Worm (Caenorhabditis elegans) whole organism, L2 larva: Measurements from ENCODE around the gene F43B10.1.

ENCODE experiments used
- C34F6.9 ChIP-seq: fragments of 150-350 bp; optimal IDR thresholded peaks from 2 replicates; lab custom pipeline; 2014; ENCODE audit warnings: missing biosample characterization, missing genetic modification characterization
- F13H6.1 ChIP-seq: sonication (generic microtip); optimal IDR thresholded peaks from 2 replicates; lab custom pipeline; 2016; ENCODE audit warnings: missing genetic modification characterization, missing compliant biosample characterization
- R02D3.7 ChIP-seq: fragments of 150-350 bp; optimal IDR thresholded peaks from 2 replicates; lab custom pipeline; 2014; ENCODE audit warnings: missing biosample characterization, missing genetic modification characterization
- ZK546.5 ChIP-seq: sonication (generic microtip); optimal IDR thresholded peaks from 2 replicates; lab custom pipeline; 2017; ENCODE audit warnings: missing biosample characterization, missing genetic modification characterization
- alr-1 ChIP-seq: fragments of 150-350 bp; optimal IDR thresholded peaks from 2 replicates; lab custom pipeline; 2014; ENCODE audit warnings: missing biosample characterization, missing genetic modification characterization
- ama-1 ChIP-seq: fragments of 150-350 bp; optimal IDR thresholded peaks from 2 replicates; lab custom pipeline; 2018; ENCODE audit warnings: inconsistent platforms
- blmp-1 ChIP-seq: sonication (generic microtip); optimal IDR thresholded peaks from 2 replicates; lab custom pipeline; 2017; ENCODE audit warnings: missing genetic modification characterization, mild to moderate bottlenecking, missing compliant biosample characterization, antibody characterized with exemption, moderate library complexity; ENCODE audit not compliant: insufficient read depth
- crh-2 ChIP-seq: sonication (generic microtip); optimal IDR thresholded peaks from 2 replicates; lab custom pipeline; 2017; ENCODE audit warnings: missing biosample characterization, missing genetic modification characterization
- egl-27 ChIP-seq: sonication (generic microtip); optimal IDR thresholded peaks from 3 replicates; lab custom pipeline; 2017; ENCODE audit warnings: missing biosample characterization, missing genetic modification reagents, missing genetic modification characterization
- elt-3 ChIP-seq: sonication (generic microtip); optimal IDR thresholded peaks from 2 replicates; lab custom pipeline; 2017; ENCODE audit warnings: missing biosample characterization, missing genetic modification characterization
- fos-1 ChIP-seq: fragments of 150-350 bp; optimal IDR thresholded peaks from 2 replicates; lab custom pipeline; 2014; ENCODE audit warnings: missing biosample characterization, missing genetic modification characterization
- gmeb-1 ChIP-seq: fragments of 150-350 bp; optimal IDR thresholded peaks from 2 replicates; lab custom pipeline; 2014; ENCODE audit warnings: missing biosample characterization, missing genetic modification characterization
- lin-39 ChIP-seq: fragments of 150-350 bp; optimal IDR thresholded peaks from 2 replicates; lab custom pipeline; 2014; ENCODE audit warnings: missing biosample characterization, missing genetic modification reagents, missing genetic modification characterization
- lsy-2 ChIP-seq, 2 experiments: fragments of 150-350 bp in 1 of 2; sonication (generic microtip) in 1 of 2; optimal IDR thresholded peaks; 2 replicates each; lab custom pipeline; 2014 to 2017; ENCODE audit warnings: missing biosample characterization in 2 of 2, missing genetic modification characterization in 2 of 2
- mab-5 ChIP-seq: fragments of 150-350 bp; optimal IDR thresholded peaks from 2 replicates; lab custom pipeline; 2014; ENCODE audit warnings: missing biosample characterization, missing genetic modification characterization
- mbf-1 ChIP-seq: sonication (generic microtip); optimal IDR thresholded peaks from 2 replicates; lab custom pipeline; 2017; ENCODE audit warnings: missing biosample characterization, missing genetic modification characterization
- mdl-1 ChIP-seq, 2 experiments: fragments of 150-350 bp in 1 of 2; sonication (generic microtip) in 1 of 2; optimal IDR thresholded peaks; 2 replicates each; lab custom pipeline; 2017; ENCODE audit warnings: missing biosample characterization in 2 of 2, missing genetic modification characterization in 2 of 2
- nhr-11 ChIP-seq: fragments of 150-350 bp; optimal IDR thresholded peaks from 2 replicates; lab custom pipeline; 2014; ENCODE audit warnings: missing biosample characterization, missing genetic modification characterization
- nhr-12 ChIP-seq: fragments of 150-350 bp; optimal IDR thresholded peaks from 2 replicates; lab custom pipeline; 2014; ENCODE audit warnings: missing biosample characterization, missing genetic modification characterization
- nhr-129 ChIP-seq: fragments of 150-350 bp; optimal IDR thresholded peaks from 2 replicates; lab custom pipeline; 2014; ENCODE audit warnings: missing biosample characterization, missing genetic modification characterization
- nhr-21 ChIP-seq: fragments of 150-350 bp; optimal IDR thresholded peaks from 2 replicates; lab custom pipeline; 2014; ENCODE audit warnings: missing biosample characterization, missing genetic modification characterization
- nhr-6 ChIP-seq: fragments of 150-350 bp; optimal IDR thresholded peaks from 2 replicates; lab custom pipeline; 2014; ENCODE audit warnings: missing biosample characterization, missing genetic modification characterization
- sma-3 ChIP-seq: sonication (generic microtip); optimal IDR thresholded peaks from 2 replicates; lab custom pipeline; 2016; ENCODE audit warnings: missing genetic modification reagents, missing genetic modification characterization, missing compliant biosample characterization
- sma-9 ChIP-seq, 2 experiments: fragments of 150-350 bp in 1 of 2; sonication (generic microtip) in 1 of 2; optimal IDR thresholded peaks; 2 replicates each; lab custom pipeline; 2014 to 2016; ENCODE audit warnings: missing genetic modification characterization in 2 of 2, mild to moderate bottlenecking in 1 of 2, missing biosample characterization in 1 of 2, missing compliant biosample characterization in 1 of 2, missing genetic modification reagents in 1 of 2, moderate library complexity in 1 of 2
- snpc-4 ChIP-seq: fragments of 150-350 bp; optimal IDR thresholded peaks from 2 replicates; lab custom pipeline; 2014; ENCODE audit warnings: missing biosample characterization, missing genetic modification characterization
- unc-39 ChIP-seq: fragments of 150-350 bp; optimal IDR thresholded peaks from 2 replicates; lab custom pipeline; 2014; ENCODE audit warnings: missing biosample characterization, missing genetic modification characterization
- unc-62 ChIP-seq: fragments of 150-350 bp; optimal IDR thresholded peaks from 2 replicates; lab custom pipeline; 2014; ENCODE audit warnings: missing biosample characterization, missing genetic modification reagents, missing genetic modification characterization
- zag-1 ChIP-seq: fragments of 150-350 bp; optimal IDR thresholded peaks from 2 replicates; lab custom pipeline; 2014; ENCODE audit warnings: missing biosample characterization, missing genetic modification characterization
- ztf-1 ChIP-seq: fragments of 200-800 bp; sonication (Bioruptor generic); conservative IDR thresholded peaks from 2 replicates; pipeline ENCODE4 v1.3.6; 2022; ENCODE audit warnings: missing genetic modification characterization, missing compliant biosample characterization
- ztf-11 ChIP-seq: sonication (generic microtip); optimal IDR thresholded peaks from 2 replicates; lab custom pipeline; 2017; ENCODE audit warnings: missing biosample characterization, missing genetic modification characterization
- ztf-4 ChIP-seq: fragments of 150-350 bp; optimal IDR thresholded peaks from 2 replicates; lab custom pipeline; 2014; ENCODE audit warnings: missing biosample characterization, missing genetic modification characterization

Gene F43B10.1

DNA sequence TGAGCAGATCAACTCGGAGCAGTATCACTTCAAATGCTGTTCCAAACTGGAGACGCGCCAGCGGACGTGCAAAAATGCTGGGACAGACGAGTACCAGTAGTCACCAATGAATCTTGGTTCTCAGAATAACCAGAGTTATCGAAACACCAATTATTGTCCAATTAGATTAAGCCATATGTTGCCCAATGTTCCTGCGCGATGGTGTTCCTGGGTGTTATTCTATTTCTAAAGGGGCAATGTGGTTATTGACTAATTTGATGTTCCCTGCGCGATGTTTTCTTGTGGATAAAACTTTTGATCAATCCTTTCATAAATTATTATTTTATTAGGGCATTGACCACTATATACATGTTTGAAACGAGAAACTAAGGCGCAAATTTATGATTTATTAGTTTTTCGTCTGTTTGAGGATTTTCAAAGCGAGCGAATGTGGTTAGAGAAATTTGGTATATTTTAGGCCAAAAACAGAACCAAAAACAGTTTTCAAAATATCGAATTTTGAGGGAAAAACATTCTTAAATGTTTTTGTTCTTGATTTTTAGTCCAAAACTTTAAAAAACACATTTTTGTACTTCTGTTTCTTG, 19.4 kb upstream of the F43B10.1 start (continued):
- peak; percentile 93 for TF ChIP-seq ztf-4 (tag; lab: Kevin White, UChicago)
- TF ChIP-seq fos-1 (tag; lab: Kevin White, UChicago), result peak; percentile 98
- TF ChIP-seq mab-5 (tag; lab: Kevin White, UChicago), result peak; percentile 98
- peak; percentile 98 for TF ChIP-seq lin-39 (tag; lab: Kevin White, UChicago)
- TF ChIP-seq ZK546.5 (tag; lab: Kevin White, UChicago), result peak; percentile 77
- peak; percentile 78 for TF ChIP-seq nhr-12 (tag; lab: Kevin White, UChicago)
- TF ChIP-seq nhr-21 (tag; lab: Kevin White, UChicago), result peak; percentile 99
- peak; percentile 94 for TF ChIP-seq snpc-4 (tag; lab: Kevin White, UChicago)
- peak; percentile 70 for TF ChIP-seq unc-62
- 0 out of 2 replicates have a peak, but pooled peaks have one; percentile 56 for TF ChIP-seq ztf-1 (GFP tag; lab: Robert Waterston, UW)
- TF ChIP-seq elt-3 (tag; lab: Kevin White, UChicago), result no peak
- peak; percentile 99 for TF ChIP-seq sma-3 (GFP tag; lab: Kevin White, UChicago)
- TF ChIP-seq alr-1 (tag; lab: Kevin White, UChicago), result no peak
- TF ChIP-seq nhr-11 (tag; lab: Kevin White, UChicago), result peak; percentile 66
- no peak for TF ChIP-seq ama-1 (lab: Kevin White, UChicago)
- TF ChIP-seq nhr-129 (tag; lab: Kevin White, UChicago), result peak; percentile 100
- peak; percentile 82 to 95 for TF ChIP-seq mdl-1 (tag; optimal IDR thresholded peaks at IDR 0.05; lab: Kevin White, UChicago)
- peak; percentile 89 for TF ChIP-seq blmp-1 (tag; lab: Kevin White, UChicago)
- TF ChIP-seq ztf-11 (tag; lab: Kevin White, UChicago), result peak; percentile 79
- TF ChIP-seq lsy-2 (tag; optimal IDR thresholded peaks at IDR 0.05; lab: Kevin White, UChicago), result peak; percentile 95 to 96
- peak; percentile 75 for TF ChIP-seq R02D3.7 (tag; lab: Kevin White, UChicago)

DNA sequence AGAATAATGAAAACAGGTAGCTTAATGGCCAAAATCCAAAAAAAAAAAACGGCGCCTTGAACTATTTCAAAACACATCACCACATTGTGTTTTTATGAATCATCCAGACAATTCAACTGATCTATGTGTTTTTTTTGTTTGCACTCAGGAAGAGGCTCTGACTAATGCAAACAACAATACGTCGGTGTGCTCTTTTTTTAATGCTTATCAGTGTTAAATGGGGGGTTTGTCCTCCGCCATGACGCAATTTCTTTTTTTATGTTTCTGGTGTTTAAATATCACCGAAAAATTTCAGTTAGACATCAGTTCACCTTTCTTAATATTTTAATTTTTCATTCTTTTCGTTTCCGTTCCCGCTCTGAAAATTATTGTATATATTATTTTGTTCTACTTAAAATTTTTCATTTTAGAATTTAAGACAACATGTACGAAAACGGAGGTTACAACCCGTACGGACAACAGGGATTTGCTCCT, 16.5 kb upstream of the F43B10.1 start, which contains the start of gene F22H10.2:
F22H10.2 (plus strand) TSS at position 424 of the 474 bp plus-strand sequence.
- TF ChIP-seq ztf-1 (GFP tag; lab: Robert Waterston, UW) (no peak), ZK546.5 (tag; lab: Kevin White, UChicago) (no peak), C34F6.9 (tag; lab: Kevin White, UChicago) (no peak), unc-39 (tag; lab: Kevin White, UChicago) (no peak), gmeb-1 (tag; lab: Kevin White, UChicago) (no peak), sma-9 (GFP tag; optimal IDR thresholded peaks at IDR 0.05; lab: Kevin White, UChicago) (peak; percentile 50), sma-9 (tag; optimal IDR thresholded peaks at IDR 0.05; lab: Kevin White, UChicago) (no peak), egl-27 (no peak), fos-1 (tag; lab: Kevin White, UChicago) (peak; percentile 87), nhr-12 (tag; lab: Kevin White, UChicago) (no peak), crh-2 (tag; lab: Kevin White, UChicago) (peak; percentile 11), mbf-1 (tag; lab: Kevin White, UChicago) (no peak), lin-39 (tag; lab: Kevin White, UChicago) (no peak), nhr-6 (no peak), zag-1 (tag; lab: Kevin White, UChicago) (no peak), nhr-129 (tag; lab: Kevin White, UChicago) (peak; percentile 37)

DNA sequence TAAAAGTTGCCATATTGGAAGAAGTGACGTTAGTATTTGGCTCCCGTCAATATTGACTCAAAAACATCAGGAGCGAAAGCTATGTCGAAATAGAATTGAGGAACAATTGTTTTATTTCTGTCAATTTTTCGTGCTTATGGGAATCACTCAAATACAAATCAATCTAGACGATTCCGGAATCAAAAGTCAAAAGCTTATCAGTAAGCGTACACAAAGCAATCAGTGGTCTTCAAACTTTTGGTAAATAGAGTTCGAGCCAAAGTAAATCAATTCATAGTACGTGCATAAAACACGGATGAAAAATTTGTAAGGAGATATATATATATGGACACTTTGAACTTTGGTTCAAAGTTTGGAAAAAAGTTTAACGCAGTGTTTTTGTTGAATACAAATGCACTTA, 15.5 kb upstream of the F43B10.1 start:
- TF ChIP-seq sma-9 (GFP tag; optimal IDR thresholded peaks at IDR 0.05; lab: Kevin White, UChicago) (peak; percentile 51), sma-9 (tag; optimal IDR thresholded peaks at IDR 0.05; lab: Kevin White, UChicago) (no peak), ztf-1 (GFP tag; lab: Robert Waterston, UW) (no peak), crh-2 (tag; lab: Kevin White, UChicago) (no peak)

DNA sequence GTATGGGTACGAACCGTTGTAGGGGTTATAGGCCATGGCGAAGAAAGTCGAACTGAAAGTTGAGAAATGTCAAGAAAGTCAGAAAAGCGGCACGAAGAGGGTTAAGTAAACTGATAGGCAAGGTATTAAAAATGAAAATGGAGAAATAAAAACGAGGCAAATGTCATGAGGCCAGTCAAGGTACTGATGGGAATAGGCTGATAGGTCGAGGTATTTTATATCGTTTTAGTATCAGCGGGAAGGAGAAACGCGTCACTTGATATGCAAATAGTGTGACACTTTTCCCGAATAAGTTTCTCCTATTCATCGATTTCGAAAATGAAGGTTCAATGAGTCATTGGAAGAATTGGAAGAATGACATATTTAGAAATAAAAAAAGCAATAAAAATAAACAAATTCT, 15.0 kb upstream of the F43B10.1 start, which contains the start of gene F22H10.3:
F22H10.3 (minus strand) TSS at position 36 of the 400 bp plus-strand sequence.
- TF ChIP-seq sma-9 (GFP tag; optimal IDR thresholded peaks at IDR 0.05; lab: Kevin White, UChicago), result peak; percentile 64
- no peak for TF ChIP-seq sma-9 (tag; optimal IDR thresholded peaks at IDR 0.05; lab: Kevin White, UChicago)
- TF ChIP-seq mbf-1 (tag; lab: Kevin White, UChicago), result no peak
- no peak for TF ChIP-seq egl-27
- peak; percentile 22 for TF ChIP-seq F13H6.1
- TF ChIP-seq gmeb-1 (tag; lab: Kevin White, UChicago), result peak; percentile 22
- TF ChIP-seq ama-1 (lab: Kevin White, UChicago), result peak; percentile 47
- peak; percentile 6 for TF ChIP-seq crh-2 (tag; lab: Kevin White, UChicago)
- peak; percentile 81 for TF ChIP-seq fos-1 (tag; lab: Kevin White, UChicago)
